Fruit fly (Drosophila melanogaster) Kc167 (cell line): ENCODE data around the gene CG14316.

Experiments used
- Myc ChIP-seq: fragments of >200 bp; optimal IDR thresholded peaks from 2 replicates; lab custom pipeline; 2017; ENCODE audit warnings: missing external identifiers
- Sin3A ChIP-seq: fragments of >200 bp; optimal IDR thresholded peaks from 2 replicates; lab custom pipeline; 2018; ENCODE audit warnings: missing external identifiers
- h ChIP-seq: fragments of >200 bp; optimal IDR thresholded peaks from 3 replicates; lab custom pipeline; 2018; ENCODE audit warnings: missing external identifiers
- insv ChIP-seq: fragments of >200 bp; optimal IDR thresholded peaks from 3 replicates; lab custom pipeline; 2018; ENCODE audit warnings: missing external identifiers
- psq ChIP-seq: fragments of >200 bp; optimal IDR thresholded peaks from 2 replicates; lab custom pipeline; 2017; ENCODE audit warnings: missing external identifiers
- ttk ChIP-seq: sonication (Bioruptor generic); optimal IDR thresholded peaks from 2 replicates; lab custom pipeline; 2017; ENCODE audit warnings: missing external identifiers

Gene CG14316

DNA sequence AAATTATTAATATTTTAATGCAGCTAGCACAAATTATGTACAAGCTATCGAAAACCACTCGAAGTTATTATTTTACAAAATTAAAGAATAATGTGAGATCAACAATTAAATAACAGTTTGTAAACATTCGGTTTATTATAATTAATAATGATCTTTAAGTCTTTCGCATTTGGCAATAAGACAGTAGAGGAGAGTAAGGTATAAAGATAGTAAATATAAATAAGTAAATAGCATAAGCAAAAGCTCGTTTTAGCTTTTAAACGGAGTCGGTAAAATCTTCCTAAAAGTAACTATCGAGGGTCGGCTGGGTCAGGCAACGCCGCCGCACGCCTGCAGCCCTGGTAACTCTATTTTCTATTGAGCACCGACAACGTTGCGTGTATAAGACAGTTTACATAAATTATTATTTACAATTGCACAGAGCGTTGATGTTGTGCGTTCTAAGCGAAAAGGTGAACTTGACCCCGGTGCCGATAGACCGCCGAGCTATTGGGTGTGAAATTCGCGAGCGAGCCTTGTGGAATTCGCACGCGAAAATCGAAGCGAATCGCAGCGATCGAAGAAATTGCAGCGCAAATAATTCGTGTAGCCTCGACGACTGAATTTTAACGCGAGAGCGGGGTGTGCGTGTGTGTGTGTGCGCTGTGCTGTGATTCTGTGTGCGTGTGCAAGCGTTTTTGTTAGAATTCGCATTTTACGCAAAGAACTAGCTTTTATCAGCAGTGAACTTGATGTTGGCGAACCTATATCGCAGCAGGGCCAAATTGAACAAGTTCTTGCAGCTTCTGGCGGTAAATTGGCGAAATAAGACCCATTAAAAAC, 15.7 kb downstream of the CG14316 start, which contains the start of gene wrd:
wrd (plus strand) TSS at position 342 of the 822 bp plus-strand sequence.
- TF ChIP-seq Sin3A (lab: Kevin White, UChicago): no peak
- TF ChIP-seq Myc (lab: Kevin White, UChicago): no peak
- TF ChIP-seq ttk (lab: Kevin White, UChicago): no peak
- TF ChIP-seq insv (lab: Kevin White, UChicago): no peak
- TF ChIP-seq h (lab: Kevin White, UChicago): no peak
- TF ChIP-seq psq (lab: Kevin White, UChicago): no peak

dm6 chr3R:18168398-18168797, 16.5 kb downstream of the CG14316 start:
- TF ChIP-seq Myc (lab: Kevin White, UChicago) (no peak), ttk (lab: Kevin White, UChicago) (no peak), psq (lab: Kevin White, UChicago) (no peak), h (lab: Kevin White, UChicago) (no peak), Sin3A (lab: Kevin White, UChicago) (no peak), insv (lab: Kevin White, UChicago) (no peak)

DNA sequence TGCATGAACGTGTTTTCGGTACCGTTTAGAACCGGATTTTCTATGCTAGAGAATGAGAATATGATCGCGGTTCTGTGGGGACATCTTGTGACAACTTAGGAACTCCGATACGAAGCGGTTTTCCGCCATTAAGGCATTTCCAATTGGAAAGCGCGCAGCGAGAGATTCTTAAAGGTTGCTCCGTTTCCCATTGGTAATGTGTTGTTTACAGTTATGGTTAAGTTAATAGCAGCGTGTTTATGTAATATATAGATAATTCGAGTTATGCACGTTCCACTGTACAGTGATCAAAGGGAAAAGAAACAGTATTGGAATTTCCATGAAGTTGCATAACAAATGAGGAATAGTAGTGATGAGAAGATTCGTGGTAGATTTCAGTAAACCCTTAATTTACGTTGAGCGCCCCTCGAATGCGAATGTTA, 17.0 kb downstream of the CG14316 start:
- TF ChIP-seq Sin3A (lab: Kevin White, UChicago) (no peak), insv (lab: Kevin White, UChicago) (no peak), ttk (lab: Kevin White, UChicago) (no peak), psq (lab: Kevin White, UChicago) (no peak), h (lab: Kevin White, UChicago) (no peak), Myc (lab: Kevin White, UChicago) (no peak)

DNA sequence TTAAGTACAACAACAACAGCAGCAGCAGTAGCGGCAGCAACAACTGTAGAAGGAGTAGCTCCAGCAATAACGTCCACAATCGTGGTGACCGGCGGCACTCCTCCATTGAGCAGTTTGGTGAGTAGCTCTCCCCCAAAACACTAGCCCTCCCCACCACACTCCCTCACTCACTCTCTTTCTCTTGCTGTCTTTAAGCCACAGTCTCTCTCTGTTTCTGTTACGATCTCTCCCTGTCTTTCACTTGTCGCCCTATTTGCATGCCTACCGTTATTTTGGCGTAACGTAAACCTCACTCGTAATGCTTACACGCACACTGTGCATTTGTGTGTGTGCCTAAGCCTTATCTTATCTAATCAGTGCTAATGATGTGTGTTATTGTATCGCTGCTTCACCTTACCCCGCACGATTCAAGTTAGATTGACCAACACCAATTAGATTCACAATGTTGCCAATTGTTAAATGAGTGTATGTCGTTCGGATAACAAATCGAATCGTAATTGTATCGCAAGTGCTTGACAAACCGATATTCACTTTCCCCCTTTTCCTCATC, 18.1 kb downstream of the CG14316 start:
- TF ChIP-seq insv (lab: Kevin White, UChicago): no peak
- no peak for TF ChIP-seq Sin3A (lab: Kevin White, UChicago)
- TF ChIP-seq ttk (lab: Kevin White, UChicago): no peak
- TF ChIP-seq h (lab: Kevin White, UChicago): no peak
- no peak for TF ChIP-seq Myc (lab: Kevin White, UChicago)
- no peak for TF ChIP-seq psq (lab: Kevin White, UChicago)

- no peak for TF ChIP-seq ttk (lab: Kevin White, UChicago)
- no peak for TF ChIP-seq Sin3A (lab: Kevin White, UChicago)
- TF ChIP-seq psq (lab: Kevin White, UChicago): no peak
- no peak for TF ChIP-seq Myc (lab: Kevin White, UChicago)
- TF ChIP-seq insv (lab: Kevin White, UChicago): no peak
Measured at dm6 chr3R:18171983-18172967, 20.4 kb downstream of the CG14316 start.

- TF ChIP-seq ttk (lab: Kevin White, UChicago): no peak
- TF ChIP-seq h (lab: Kevin White, UChicago): no peak
- no peak for TF ChIP-seq Myc (lab: Kevin White, UChicago)
- TF ChIP-seq insv (lab: Kevin White, UChicago): no peak
- TF ChIP-seq Sin3A (lab: Kevin White, UChicago): no peak
- no peak for TF ChIP-seq psq (lab: Kevin White, UChicago)
Measured at dm6 chr3R:18183244-18183643, 31.3 kb downstream of the CG14316 start, which contains the start of gene cdm. Gene cdm (minus strand): TSS chr3R:18183479.

dm6 chr3R:18185385-18185784, 33.5 kb downstream of the CG14316 start, which contains the start of the genes Arp5 and CG7208:
Gene Arp5 (plus strand): TSS chr3R:18185498.
Gene CG7208 (minus strand): TSS chr3R:18185715.
- TF ChIP-seq psq (lab: Kevin White, UChicago): peak; percentile 42
- no peak for TF ChIP-seq insv (lab: Kevin White, UChicago)

DNA sequence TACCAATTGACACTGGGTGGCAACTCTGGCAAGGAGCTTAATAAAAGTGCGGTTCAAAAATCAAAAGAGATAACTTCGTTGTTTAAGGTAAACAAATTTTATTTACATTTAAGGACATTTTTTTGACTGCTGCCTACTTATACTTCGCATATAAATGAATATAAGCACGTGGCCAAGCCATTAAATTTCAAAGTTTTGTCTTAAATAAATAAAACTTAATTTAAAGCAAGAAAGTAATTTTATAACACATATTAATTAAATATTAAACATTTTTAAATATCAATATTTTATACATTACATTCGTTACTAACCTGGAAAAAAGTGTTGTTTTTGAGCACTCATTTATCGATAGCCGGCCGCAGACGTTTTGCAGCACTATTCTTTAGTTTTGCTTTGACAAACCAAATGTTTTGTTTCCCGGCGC, 36.8 kb downstream of the CG14316 start, which contains the start of the genes CG12321 and MED17:
CG12321 (minus strand) TSS at position 6 of the 424 bp plus-strand sequence.
MED17 (plus strand) TSS at position 371 of the 424 bp plus-strand sequence.
- TF ChIP-seq Sin3A (lab: Kevin White, UChicago) (no peak), insv (lab: Kevin White, UChicago) (no peak), ttk (lab: Kevin White, UChicago) (no peak), h (lab: Kevin White, UChicago) (no peak), Myc (lab: Kevin White, UChicago) (no peak), psq (lab: Kevin White, UChicago) (no peak)

dm6 chr3R:18191867-18192266, 39.9 kb downstream of the CG14316 start, which contains the start of gene CG14313:
Gene CG14313 (minus strand): TSS chr3R:18191967.
- TF ChIP-seq psq (lab: Kevin White, UChicago) (no peak), insv (lab: Kevin White, UChicago) (no peak), Myc (lab: Kevin White, UChicago) (no peak), ttk (lab: Kevin White, UChicago) (no peak), h (lab: Kevin White, UChicago) (no peak), Sin3A (lab: Kevin White, UChicago) (no peak)

DNA sequence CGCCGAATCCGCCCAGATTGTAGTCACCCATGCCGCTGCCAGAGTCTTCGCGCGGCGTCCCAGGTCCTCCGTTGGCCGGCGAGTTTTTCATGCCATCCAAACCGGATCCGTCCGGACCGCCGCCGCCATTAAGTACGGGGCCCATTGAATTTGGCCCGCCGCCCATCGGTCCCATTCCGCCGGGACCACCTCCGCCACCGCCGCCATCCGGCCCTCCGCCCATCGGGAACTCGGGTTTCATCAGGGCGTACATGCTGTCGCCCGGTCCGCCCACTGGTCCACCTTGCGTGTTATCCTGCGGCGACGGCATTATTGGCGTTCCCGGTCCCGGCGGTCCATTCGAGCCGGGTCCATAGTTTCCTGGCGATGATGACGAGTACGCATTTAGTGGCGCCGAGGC, 43.4 kb downstream of the CG14316 start:
- no peak for TF ChIP-seq psq (lab: Kevin White, UChicago)
- TF ChIP-seq insv (lab: Kevin White, UChicago): no peak
- no peak for TF ChIP-seq Sin3A (lab: Kevin White, UChicago)
- TF ChIP-seq Myc (lab: Kevin White, UChicago): no peak
- no peak for TF ChIP-seq h (lab: Kevin White, UChicago)
- no peak for TF ChIP-seq ttk (lab: Kevin White, UChicago)
